Worm (Caenorhabditis elegans): ENCODE results near the gene mrps-25.
A peak's percentile ranks its signal among the peaks of the same experiment; 100 is the strongest.
"Not testable (repeated sequence)": the region's sequence is repeated elsewhere in the genome, so short reads cannot be mapped to it uniquely, and the experiment has no call there.

mrps-25 gene

ce11 chrIV:1038516-1038915 is 18.2 kb upstream of the mrps-25 start:
- TF ChIP-seq dmd-4 (tag; optimal IDR thresholded peaks at IDR 0.05; ENCODE audit: borderline replicate concordance) (no peak), pqm-1 (tag; optimal IDR thresholded peaks at IDR 0.05) (no peak), unc-3 (GFP tag; conservative IDR thresholded peaks at IDR 0.05) (no peak), unc-3 (tag; optimal IDR thresholded peaks at IDR 0.05) (no peak), pha-4 (tag; optimal IDR thresholded peaks at IDR 0.05) (no peak), ztf-16 (tag; optimal IDR thresholded peaks at IDR 0.05) (no peak), odd-2 (tag; optimal IDR thresholded peaks at IDR 0.05) (no peak), nhr-232 (tag; optimal IDR thresholded peaks at IDR 0.05) (no peak), ceh-6 (GFP tag; optimal IDR thresholded peaks at IDR 0.05) (no peak), sox-2 (GFP tag; IDR thresholded peaks at IDR 0.05) (no peak), ceh-34 (tag; optimal IDR thresholded peaks at IDR 0.05) (no peak), tbx-2 (tag; optimal IDR thresholded peaks at IDR 0.05) (no peak), T23F11.4 (GFP tag; optimal IDR thresholded peaks at IDR 0.05) (no peak), elt-4 (tag; optimal IDR thresholded peaks at IDR 0.05) (no peak)

ce11 chrIV:1040537-1040936 is 16.2 kb upstream of the mrps-25 start:
- no peak for TF ChIP-seq sox-4 (tag; optimal IDR thresholded peaks at IDR 0.05)
- no peak for TF ChIP-seq ceh-45 (GFP tag; IDR thresholded peaks at IDR 0.05)
- no peak for TF ChIP-seq ahr-1 (tag; optimal IDR thresholded peaks at IDR 0.05)
- no peak for TF ChIP-seq pha-4 (tag; optimal IDR thresholded peaks at IDR 0.05)
- TF ChIP-seq fax-1 (tag; optimal IDR thresholded peaks at IDR 0.05) = no peak
- TF ChIP-seq hlh-30 (tag; optimal IDR thresholded peaks at IDR 0.05; ENCODE audit: insufficient read depth) = no peak

ce11 chrIV:1044287-1044686 is 12.4 kb upstream of the mrps-25 start, which contains the start of gene Y55F3AM.11:
Y55F3AM.11 (minus strand) TSS chrIV:1044387.
- TF ChIP-seq dmd-4 (tag; optimal IDR thresholded peaks at IDR 0.05; ENCODE audit: borderline replicate concordance) (no peak), ceh-22 (tag; optimal IDR thresholded peaks at IDR 0.05) (no peak), zip-5 (tag; optimal IDR thresholded peaks at IDR 0.05) (no peak), C08G9.2 (tag; optimal IDR thresholded peaks at IDR 0.05) (no peak), pat-9 (tag; optimal IDR thresholded peaks at IDR 0.05) (no peak)

- no peak for TF ChIP-seq hlh-30 (tag; optimal IDR thresholded peaks at IDR 0.05; ENCODE audit: insufficient read depth)
- no peak for TF ChIP-seq elt-2 (tag; optimal IDR thresholded peaks at IDR 0.05)
- TF ChIP-seq odd-2 (tag; optimal IDR thresholded peaks at IDR 0.05) = no peak
- TF ChIP-seq T23F11.4 (GFP tag; optimal IDR thresholded peaks at IDR 0.05) = no peak
Measured at ce11 chrIV:1045683-1046082, 11.0 kb upstream of the mrps-25 start, which contains the start of gene srx-12. srx-12 (plus strand) TSS chrIV:1045983.

- TF ChIP-seq hlh-30 (tag; optimal IDR thresholded peaks at IDR 0.05; ENCODE audit: insufficient read depth) (peak; percentile 66), T23F11.4 (GFP tag; optimal IDR thresholded peaks at IDR 0.05) (no peak)
Measured at ce11 chrIV:1046996-1047395, 9.7 kb upstream of the mrps-25 start.

ce11 chrIV:1051636-1052133 is 5.0 kb upstream of the mrps-25 start, which contains the start of gene Y55F3AM.21:
Y55F3AM.21 (minus strand) TSS chrIV:1051686.
- TF ChIP-seq fkh-6, gmeb-2, elt-4 (tag; optimal IDR thresholded peaks at IDR 0.05): not testable (repeated sequence)

ce11 chrIV:1053989-1054388 is 2.7 kb upstream of the mrps-25 start:
- TF ChIP-seq ama-1 (optimal IDR thresholded peaks at IDR 0.05) (no peak), elt-4 (tag; optimal IDR thresholded peaks at IDR 0.05) (peak; percentile 12)

- no peak for TF ChIP-seq unc-3 (GFP tag; conservative IDR thresholded peaks at IDR 0.05)
- no peak for TF ChIP-seq unc-3 (tag; optimal IDR thresholded peaks at IDR 0.05)
- TF ChIP-seq nhr-232 (tag; optimal IDR thresholded peaks at IDR 0.05) = no peak
- no peak for TF ChIP-seq tbx-7 (tag; optimal IDR thresholded peaks at IDR 0.05)
- TF ChIP-seq ceh-14 (tag; optimal IDR thresholded peaks at IDR 0.05) = no peak
- no peak for TF ChIP-seq hlh-15 (tag; optimal IDR thresholded peaks at IDR 0.05)
- TF ChIP-seq ref-2 (tag; optimal IDR thresholded peaks at IDR 0.05) = no peak
- TF ChIP-seq hlh-6 (tag; optimal IDR thresholded peaks at IDR 0.05) = no peak
- TF ChIP-seq gmeb-2 (tag; optimal IDR thresholded peaks at IDR 0.05) = no peak
- TF ChIP-seq unc-55 (GFP tag; optimal IDR thresholded peaks at IDR 0.05) = no peak
- TF ChIP-seq pros-1 (tag; optimal IDR thresholded peaks at IDR 0.05) = no peak
- no peak for TF ChIP-seq ztf-16 (tag; optimal IDR thresholded peaks at IDR 0.05)
- TF ChIP-seq elt-2 (tag; optimal IDR thresholded peaks at IDR 0.05) = no peak
- TF ChIP-seq dve-1 (tag; optimal IDR thresholded peaks at IDR 0.05) = no peak
- no peak for TF ChIP-seq dmd-4 (tag; optimal IDR thresholded peaks at IDR 0.05; ENCODE audit: borderline replicate concordance)
- TF ChIP-seq C08G9.2 (tag; optimal IDR thresholded peaks at IDR 0.05) = no peak
- no peak for TF ChIP-seq C38D4.7 (GFP tag; optimal IDR thresholded peaks at IDR 0.05)
- TF ChIP-seq K09A11.1 (tag; optimal IDR thresholded peaks at IDR 0.05; ENCODE audit: insufficient read depth) = no peak
Measured at ce11 chrIV:1054736-1055135, 2.0 kb upstream of the mrps-25 start, which contains the start of gene dcap-1. dcap-1 (minus strand) TSS chrIV:1054794.
